Worm (Caenorhabditis elegans) whole organism, L4 larva: ENCODE results near the gene C54F6.15.

Source experiments
- D1046.2 ChIP-seq: fragments of 200-800 bp; sonication (Bioruptor generic); IDR thresholded peaks from 2 replicates; pipeline ENCODE4 v1.3.6; 2022; ENCODE audit warnings: missing genetic modification characterization, missing compliant biosample characterization
- F26F4.8 ChIP-seq: fragments of 200-800 bp; sonication (Bioruptor generic); conservative IDR thresholded peaks from 2 replicates; pipeline ENCODE4 v1.3.6; 2022; ENCODE audit warnings: missing genetic modification characterization, missing compliant biosample characterization
- F49E8.2 ChIP-seq: sonication (generic microtip); optimal IDR thresholded peaks from 2 replicates; lab custom pipeline; 2016; ENCODE audit warnings: missing compliant biosample characterization, mild to moderate bottlenecking, missing genetic modification characterization, borderline replicate concordance
- Y105C5A.15 ChIP-seq: fragments of 200-800 bp; sonication (Bioruptor generic); IDR thresholded peaks from 2 replicates; pipeline ENCODE4 v1.3.6; 2022; ENCODE audit warnings: missing genetic modification characterization, missing compliant biosample characterization
- Y75B8A.6 ChIP-seq: fragments of 200-800 bp; sonication (Bioruptor generic); IDR thresholded peaks from 2 replicates; pipeline ENCODE4 v1.3.6; 2022; ENCODE audit warnings: missing genetic modification reagents, missing genetic modification characterization, missing compliant biosample characterization
- ceh-32 ChIP-seq: sonication (generic microtip); optimal IDR thresholded peaks from 2 replicates; lab custom pipeline; 2016; ENCODE audit warnings: mild to moderate bottlenecking, missing genetic modification characterization, missing compliant biosample characterization; ENCODE audit not compliant: poor library complexity
- ceh-62 ChIP-seq: sonication (generic microtip); optimal IDR thresholded peaks from 2 replicates; lab custom pipeline; 2017; ENCODE audit warnings: missing biosample characterization, missing genetic modification characterization
- ceh-82 ChIP-seq: sonication (generic microtip); optimal IDR thresholded peaks from 2 replicates; lab custom pipeline; 2017; ENCODE audit warnings: missing biosample characterization, missing genetic modification characterization
- cey-2 ChIP-seq: sonication (generic microtip); optimal IDR thresholded peaks from 3 replicates; lab custom pipeline; 2017; ENCODE audit warnings: missing genetic modification characterization, mild to moderate bottlenecking, missing compliant biosample characterization, antibody characterized with exemption, borderline replicate concordance; ENCODE audit not compliant: insufficient read depth
- ctbp-1 ChIP-seq: fragments of 200-800 bp; sonication (Bioruptor generic); IDR thresholded peaks from 2 replicates; pipeline ENCODE4 v1.3.6; 2022; ENCODE audit warnings: missing genetic modification reagents, missing genetic modification characterization, missing compliant biosample characterization
- daf-19 ChIP-seq: fragments of 200-800 bp; sonication (Bioruptor generic); conservative IDR thresholded peaks from 2 replicates; pipeline ENCODE4 v1.3.6; 2022; ENCODE audit warnings: missing genetic modification characterization, missing compliant biosample characterization
- dmd-9 ChIP-seq: fragments of 200-800 bp; sonication (Bioruptor generic); IDR thresholded peaks from 2 replicates; pipeline ENCODE4 v1.3.6; 2022; ENCODE audit warnings: missing genetic modification reagents, missing genetic modification characterization, missing compliant biosample characterization
- duxl-1 ChIP-seq: sonication (generic microtip); optimal IDR thresholded peaks from 2 replicates; lab custom pipeline; 2016; ENCODE audit warnings: mild to moderate bottlenecking, missing genetic modification characterization, moderate library complexity, missing compliant biosample characterization; ENCODE audit not compliant: poor library complexity
- egl-43 ChIP-seq: fragments of 200-800 bp; sonication (Bioruptor generic); IDR thresholded peaks from 2 replicates; pipeline ENCODE4 v1.3.6; 2022; ENCODE audit warnings: missing genetic modification reagents, missing genetic modification characterization, missing compliant biosample characterization
- fos-1 ChIP-seq: fragments of 150-350 bp; optimal IDR thresholded peaks from 2 replicates; lab custom pipeline; 2014; ENCODE audit warnings: missing biosample characterization, missing genetic modification characterization
- gei-8 ChIP-seq: fragments of 200-800 bp; sonication (Bioruptor generic); optimal IDR thresholded peaks from 2 replicates; lab custom pipeline; 2018; ENCODE audit warnings: mild to moderate bottlenecking, missing genetic modification characterization, missing compliant biosample characterization
- hmg-1.1 ChIP-seq: fragments of 200-800 bp; sonication (Bioruptor generic); IDR thresholded peaks from 2 replicates; pipeline ENCODE4 v1.3.6; 2022; ENCODE audit warnings: missing genetic modification reagents, missing genetic modification characterization, missing compliant biosample characterization
- lim-7 ChIP-seq: fragments of 200-800 bp; sonication (Bioruptor generic); IDR thresholded peaks from 2 replicates; pipeline ENCODE4 v1.3.6; 2022; ENCODE audit warnings: missing genetic modification characterization, missing compliant biosample characterization
- lin-39 ChIP-seq: fragments of 150-350 bp; optimal IDR thresholded peaks from 2 replicates; lab custom pipeline; 2014; ENCODE audit warnings: missing biosample characterization, missing genetic modification reagents, missing genetic modification characterization
- lsy-2 ChIP-seq, 2 experiments: fragments of 150-350 bp in 1 of 2; sonication (generic microtip) in 1 of 2; optimal IDR thresholded peaks; 2 replicates each; lab custom pipeline; 2014 to 2017; ENCODE audit warnings: missing biosample characterization in 2 of 2, missing genetic modification characterization in 2 of 2
- mdt-29 ChIP-seq: fragments of 200-800 bp; sonication (Bioruptor generic); IDR thresholded peaks from 2 replicates; pipeline ENCODE4 v1.3.6; 2022; ENCODE audit warnings: missing genetic modification reagents, missing genetic modification characterization, missing compliant biosample characterization
- mes-2 ChIP-seq: sonication (generic microtip); optimal IDR thresholded peaks from 2 replicates; lab custom pipeline; 2016; ENCODE audit warnings: missing genotype, mild to moderate bottlenecking, missing genetic modification characterization, missing compliant biosample characterization; ENCODE audit not compliant: poor library complexity, severe bottlenecking
- mxl-3 ChIP-seq: fragments of 200-800 bp; sonication (Bioruptor generic); optimal IDR thresholded peaks from 2 replicates; lab custom pipeline; 2018; ENCODE audit warnings: mild to moderate bottlenecking, missing genetic modification characterization, missing compliant biosample characterization
- nhr-10 ChIP-seq: fragments of 150-350 bp; optimal IDR thresholded peaks from 2 replicates; lab custom pipeline; 2014; ENCODE audit warnings: missing biosample characterization, missing genetic modification characterization
- nhr-237 ChIP-seq: sonication (generic microtip); optimal IDR thresholded peaks from 2 replicates; lab custom pipeline; 2017; ENCODE audit warnings: missing biosample characterization, missing genetic modification characterization
- nhr-41 ChIP-seq: fragments of 200-800 bp; sonication (Bioruptor generic); IDR thresholded peaks from 2 replicates; pipeline ENCODE4 v1.3.6; 2022; ENCODE audit warnings: missing genetic modification reagents, missing genetic modification characterization, missing compliant biosample characterization
- nhr-42 ChIP-seq: fragments of 200-800 bp; sonication (Bioruptor generic); IDR thresholded peaks from 2 replicates; pipeline ENCODE4 v1.3.6; 2022; ENCODE audit warnings: missing genetic modification characterization, missing compliant biosample characterization
- nhr-76 ChIP-seq: fragments of 150-350 bp; optimal IDR thresholded peaks from 2 replicates; lab custom pipeline; 2014; ENCODE audit warnings: missing biosample characterization, missing genetic modification characterization
- nhr-77 ChIP-seq: fragments of 150-350 bp; optimal IDR thresholded peaks from 2 replicates; lab custom pipeline; 2014; ENCODE audit warnings: missing biosample characterization, missing genetic modification characterization
- pqm-1 ChIP-seq: sonication (generic microtip); optimal IDR thresholded peaks from 2 replicates; lab custom pipeline; 2017; ENCODE audit warnings: missing biosample characterization, missing genetic modification characterization
- saeg-2 ChIP-seq: fragments of 200-800 bp; sonication (Bioruptor generic); IDR thresholded peaks from 2 replicates; pipeline ENCODE4 v1.3.6; 2022; ENCODE audit warnings: missing genetic modification reagents, missing genetic modification characterization, missing compliant biosample characterization
- snpc-1.2 ChIP-seq: fragments of 200-800 bp; sonication (Bioruptor generic); IDR thresholded peaks from 2 replicates; pipeline ENCODE4 v1.3.6; 2022; ENCODE audit warnings: missing genetic modification reagents, missing genetic modification characterization, missing compliant biosample characterization
- spr-1 ChIP-seq: sonication (generic microtip); optimal IDR thresholded peaks from 2 replicates; lab custom pipeline; 2016; ENCODE audit warnings: mild to moderate bottlenecking, missing genetic modification characterization, missing compliant biosample characterization
- spr-3 ChIP-seq: fragments of 200-800 bp; sonication (Bioruptor generic); optimal IDR thresholded peaks from 2 replicates; lab custom pipeline; 2018; ENCODE audit warnings: mild to moderate bottlenecking, missing genetic modification characterization, missing compliant biosample characterization
- tra-1 ChIP-seq: fragments of 200-800 bp; sonication (Bioruptor generic); IDR thresholded peaks from 2 replicates; pipeline ENCODE4 v1.3.6; 2022; ENCODE audit warnings: missing genetic modification reagents, missing genetic modification characterization, missing compliant biosample characterization
- unc-39 ChIP-seq: sonication (generic microtip); optimal IDR thresholded peaks from 2 replicates; lab custom pipeline; 2017; ENCODE audit warnings: missing biosample characterization, missing genetic modification characterization
- zfp-2 ChIP-seq: sonication (generic microtip); optimal IDR thresholded peaks from 2 replicates; lab custom pipeline; 2016; ENCODE audit warnings: mild to moderate bottlenecking, missing genetic modification characterization, missing compliant biosample characterization

The C54F6.15 gene

DNA sequence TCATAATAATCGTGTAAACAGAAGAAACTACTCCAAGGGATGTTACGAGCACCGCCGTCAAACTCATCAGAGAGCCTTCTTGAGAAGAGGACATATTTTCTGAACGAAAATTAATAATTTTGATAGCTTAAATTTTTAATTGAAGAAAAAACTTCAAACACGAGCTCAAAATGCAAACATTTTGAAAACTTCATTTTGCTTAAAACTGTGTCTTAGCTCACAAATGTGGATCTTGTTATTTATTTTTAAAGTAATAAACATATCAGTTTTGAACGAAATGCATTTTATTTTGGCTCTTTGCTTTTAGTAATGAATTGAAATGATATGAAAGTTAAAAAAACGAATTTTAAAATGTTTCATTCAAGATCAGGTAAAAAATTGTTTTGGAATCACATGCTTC, 34.7 kb downstream of the C54F6.15 start, which contains the start of gene srbc-7:
srbc-7 (minus strand) TSS at position 101 of the 400 bp plus-strand sequence.
- TF ChIP-seq spr-1 (tag; lab: Kevin White, UChicago), result no peak
- TF ChIP-seq nhr-41 (GFP tag; lab: Robert Waterston, UW), result no peak
- TF ChIP-seq Y105C5A.15 (GFP tag; lab: Robert Waterston, UW), result no peak
- TF ChIP-seq mes-2 (tag; lab: Kevin White, UChicago), result no peak
- no peak for TF ChIP-seq zfp-2 (tag; lab: Kevin White, UChicago)
- no peak for TF ChIP-seq saeg-2 (GFP tag; lab: Robert Waterston, UW)
- no peak for TF ChIP-seq gei-8

DNA sequence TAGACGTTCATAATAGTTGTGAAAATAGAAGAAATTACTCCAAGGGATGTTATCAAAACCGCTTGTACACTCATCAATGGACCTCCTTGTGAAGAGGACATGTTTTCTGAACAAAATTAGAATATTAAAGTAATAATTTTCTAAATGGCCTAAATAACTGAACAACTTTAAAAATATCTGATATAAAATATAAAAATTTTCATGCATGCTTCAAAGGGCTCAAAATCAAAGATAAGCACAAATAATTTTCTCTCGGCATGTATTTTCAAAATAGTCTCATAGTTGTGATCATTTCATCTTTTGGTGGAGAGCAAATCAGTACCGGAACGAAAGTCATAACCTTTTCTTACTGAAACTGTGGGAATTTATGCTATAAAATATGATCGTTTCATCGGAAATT, 37.2 kb downstream of the C54F6.15 start, which contains the start of gene srbc-8:
srbc-8 (minus strand) TSS at position 101 of the 400 bp plus-strand sequence.
- TF ChIP-seq dmd-9 (GFP tag; lab: Robert Waterston, UW) (no peak), spr-3 (GFP tag; lab: Kevin White, UChicago) (no peak), ceh-32 (tag; lab: Kevin White, UChicago) (no peak), F49E8.2 (tag; lab: Kevin White, UChicago) (no peak), zfp-2 (tag; lab: Kevin White, UChicago) (no peak), fos-1 (tag; lab: Kevin White, UChicago) (no peak), egl-43 (no peak), nhr-76 (tag; lab: Kevin White, UChicago) (no peak), nhr-42 (GFP tag; lab: Robert Waterston, UW) (no peak), lim-7 (no peak), mxl-3 (GFP tag; lab: Kevin White, UChicago) (no peak), snpc-1.2 (GFP tag; lab: Robert Waterston, UW) (no peak), ctbp-1 (GFP tag; lab: Robert Waterston, UW) (no peak), lin-39 (no peak), tra-1 (GFP tag; lab: Robert Waterston, UW) (no peak), D1046.2 (GFP tag; lab: Robert Waterston, UW) (no peak), cey-2 (no peak), ceh-82 (tag; lab: Kevin White, UChicago) (no peak), Y75B8A.6 (no peak)
- TF ChIP-seq, all 104 proteins: peak for 0

DNA sequence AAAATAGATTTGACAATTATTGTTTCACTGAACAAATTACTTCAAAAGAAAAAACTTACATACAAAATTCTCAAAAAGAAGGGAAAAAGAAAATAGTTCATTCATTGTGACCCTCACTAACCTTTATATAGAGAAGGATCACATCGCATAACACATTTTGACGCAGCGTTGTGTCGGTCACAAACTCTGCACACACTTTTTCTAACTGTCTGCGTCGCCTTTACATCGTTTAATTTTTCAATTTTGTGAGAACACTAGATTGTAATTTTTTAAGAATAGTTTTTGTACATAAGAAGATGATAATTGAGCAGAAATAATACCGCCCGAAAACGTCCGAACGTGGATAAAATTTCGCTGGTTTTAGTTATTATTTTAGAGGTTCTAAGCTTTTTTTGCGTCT, 41.2 kb downstream of the C54F6.15 start, which contains the start of gene C18B10.6:
C18B10.6 (minus strand) TSS at position 101 of the 400 bp plus-strand sequence.
- TF ChIP-seq nhr-41 (GFP tag; lab: Robert Waterston, UW) (no peak), ceh-62 (tag; lab: Kevin White, UChicago) (no peak), zfp-2 (tag; lab: Kevin White, UChicago) (no peak), nhr-77 (tag; lab: Kevin White, UChicago) (no peak), nhr-10 (tag; lab: Kevin White, UChicago) (no peak), mdt-29 (no peak), unc-39 (tag; lab: Kevin White, UChicago) (no peak), hmg-1.1 (no peak), pqm-1 (no peak)

DNA sequence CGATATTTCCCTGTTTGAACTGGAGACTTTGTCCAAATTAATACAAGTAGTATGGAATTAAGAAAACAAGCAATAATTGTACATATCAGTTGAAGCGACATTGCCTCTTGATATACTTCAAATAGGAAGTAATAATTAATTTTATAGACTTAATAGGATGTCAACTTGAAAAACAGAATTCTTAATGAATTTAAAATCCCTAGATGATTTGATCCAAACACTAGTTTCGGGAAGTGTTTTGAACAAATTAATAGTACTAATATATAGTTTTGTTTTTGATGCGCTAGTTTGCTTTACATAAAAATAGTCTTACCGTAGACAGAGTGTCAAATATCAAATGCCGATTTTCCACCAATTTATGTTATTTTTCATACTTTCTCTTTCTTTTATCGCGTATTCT, 43.8 kb downstream of the C54F6.15 start, which contains the start of gene str-190:
str-190 (minus strand) TSS at position 101 of the 400 bp plus-strand sequence.
- TF ChIP-seq cey-2, result no peak
- TF ChIP-seq duxl-1 (tag; lab: Kevin White, UChicago), result no peak
- TF ChIP-seq nhr-237 (tag; lab: Kevin White, UChicago), result no peak
- no peak for TF ChIP-seq ceh-82 (tag; lab: Kevin White, UChicago)
- no peak for TF ChIP-seq lsy-2 (tag; optimal IDR thresholded peaks at IDR 0.05; lab: Kevin White, UChicago)
- no peak for TF ChIP-seq daf-19 (GFP tag; lab: Robert Waterston, UW)
- no peak for TF ChIP-seq F26F4.8 (GFP tag; lab: Robert Waterston, UW)
- TF ChIP-seq spr-3 (GFP tag; lab: Kevin White, UChicago), result no peak
